Fruit fly (Drosophila melanogaster) whole organism, prepupa: ENCODE results near the gene Mgat4a.

ENCODE experiments used
- CG10631 ChIP-seq: fragments of 200-800 bp; sonication (Bioruptor generic); optimal IDR thresholded peaks from 2 replicates; lab custom pipeline; 2016; ENCODE audit warnings: missing biosample characterization, missing genetic modification characterization
- CG11294 ChIP-seq: fragments of 200-800 bp; sonication (Bioruptor generic); IDR thresholded peaks from 2 replicates; pipeline ENCODE4 v1.3.6; 2022; ENCODE audit warnings: missing biosample characterization, missing genetic modification characterization
- CG11762 ChIP-seq: fragments of 200-800 bp; sonication (Bioruptor generic); optimal IDR thresholded peaks from 3 replicates; lab custom pipeline; 2016; ENCODE audit warnings: missing biosample characterization, missing genetic modification characterization; ENCODE audit not compliant: insufficient read depth
- CG15336 ChIP-seq: fragments of 200-800 bp; sonication (Bioruptor generic); IDR thresholded peaks from 2 replicates; pipeline ENCODE4 v1.3.6; 2022; ENCODE audit warnings: missing biosample characterization, missing genetic modification characterization
- CG1621 ChIP-seq: fragments of 200-800 bp; sonication (Bioruptor generic); optimal IDR thresholded peaks from 3 replicates; lab custom pipeline; 2018; ENCODE audit warnings: missing biosample characterization, mild to moderate bottlenecking, missing genetic modification characterization
- CG16779 ChIP-seq: fragments of 200-800 bp; sonication (Bioruptor generic); optimal IDR thresholded peaks from 3 replicates; lab custom pipeline; 2017; ENCODE audit warnings: missing biosample characterization, mild to moderate bottlenecking, missing genetic modification characterization
- CG3032 ChIP-seq: fragments of 200-800 bp; optimal IDR thresholded peaks from 2 replicates; lab custom pipeline; 2019; ENCODE audit warnings: missing biosample characterization, mild to moderate bottlenecking, missing genetic modification characterization, moderate library complexity
- CG31627 ChIP-seq: fragments of 200-800 bp; sonication (Bioruptor generic); optimal IDR thresholded peaks from 3 replicates; lab custom pipeline; 2016; ENCODE audit warnings: missing biosample characterization, missing genetic modification characterization
- CG34406 ChIP-seq: fragments of 200-800 bp; sonication (Bioruptor generic); optimal IDR thresholded peaks from 3 replicates; lab custom pipeline; 2016; ENCODE audit warnings: missing biosample characterization, missing genetic modification characterization
- CG3919 ChIP-seq: fragments of 200-800 bp; sonication (Bioruptor generic); optimal IDR thresholded peaks from 3 replicates; lab custom pipeline; 2016; ENCODE audit warnings: missing biosample characterization, missing genetic modification characterization
- CG6163 ChIP-seq: fragments of 200-800 bp; sonication (Bioruptor generic); IDR thresholded peaks from 3 replicates; pipeline ENCODE4 v1.3.6; 2022; ENCODE audit warnings: missing biosample characterization, missing genetic modification characterization
- CG6276 ChIP-seq: fragments of 200-800 bp; sonication (Bioruptor generic); optimal IDR thresholded peaks from 2 replicates; lab custom pipeline; 2017; ENCODE audit warnings: missing biosample characterization, mild to moderate bottlenecking, missing genetic modification characterization
- CG6792 ChIP-seq: fragments of 200-800 bp; sonication (Bioruptor generic); optimal IDR thresholded peaks from 3 replicates; lab custom pipeline; 2016; ENCODE audit warnings: missing biosample characterization, missing genetic modification characterization
- CG6808 ChIP-seq: fragments of 200-800 bp; sonication (Bioruptor generic); optimal IDR thresholded peaks from 3 replicates; lab custom pipeline; 2017; ENCODE audit warnings: missing biosample characterization, missing genetic modification characterization, mild to moderate bottlenecking, moderate library complexity, missing genetic modification reagents
- CG6854 ChIP-seq: fragments of 200-800 bp; sonication (Bioruptor generic); optimal IDR thresholded peaks from 2 replicates; lab custom pipeline; 2017; ENCODE audit warnings: missing biosample characterization, mild to moderate bottlenecking, missing genetic modification characterization
- CG8119 ChIP-seq: fragments of 200-800 bp; sonication (Bioruptor generic); IDR thresholded peaks from 3 replicates; pipeline ENCODE4 v1.3.6; 2022; ENCODE audit warnings: missing biosample characterization, missing genetic modification characterization
- CG8632 ChIP-seq: fragments of 200-800 bp; sonication (Bioruptor generic); optimal IDR thresholded peaks from 3 replicates; lab custom pipeline; 2016; ENCODE audit warnings: missing biosample characterization, missing genetic modification characterization
- CG9139 ChIP-seq: fragments of 200-800 bp; sonication (Bioruptor generic); optimal IDR thresholded peaks from 3 replicates; lab custom pipeline; 2017; ENCODE audit warnings: missing biosample characterization, mild to moderate bottlenecking, missing genetic modification characterization
- Eip75B ChIP-seq: fragments of 200-800 bp; sonication (Bioruptor generic); optimal IDR thresholded peaks from 3 replicates; lab custom pipeline; 2016; ENCODE audit warnings: missing biosample characterization, missing genetic modification characterization
- Eip78C ChIP-seq: fragments of 200-800 bp; sonication (Bioruptor generic); peaks from one replicate; lab custom pipeline; 2016; ENCODE audit warnings: missing biosample characterization, missing genetic modification characterization
- Eip93F ChIP-seq: fragments of 200-800 bp; sonication (Bioruptor generic); optimal IDR thresholded peaks from 2 replicates; lab custom pipeline; 2016; ENCODE audit warnings: missing biosample characterization, mild to moderate bottlenecking, missing genetic modification characterization
- Hr38 ChIP-seq: sonication (Bioruptor generic); optimal IDR thresholded peaks from 2 replicates; lab custom pipeline; 2016; ENCODE audit warnings: missing biosample characterization, missing genetic modification characterization
- Hr39 ChIP-seq: fragments of 200-800 bp; sonication (Bioruptor generic); optimal IDR thresholded peaks from 2 replicates; lab custom pipeline; 2016; ENCODE audit warnings: missing biosample characterization, missing genetic modification characterization
- Lpt ChIP-seq: fragments of 200-800 bp; sonication (Bioruptor generic); optimal IDR thresholded peaks from 3 replicates; lab custom pipeline; 2016; ENCODE audit warnings: missing biosample characterization, missing genetic modification characterization
- Met ChIP-seq: fragments of 200-800 bp; sonication (Bioruptor generic); optimal IDR thresholded peaks from 3 replicates; lab custom pipeline; 2016; ENCODE audit warnings: missing biosample characterization, missing genetic modification characterization
- Smox ChIP-seq: fragments of 200-800 bp; sonication (Bioruptor generic); optimal IDR thresholded peaks from 3 replicates; lab custom pipeline; 2016; ENCODE audit warnings: missing biosample characterization, missing genetic modification characterization
- Sox102F ChIP-seq: fragments of 200-800 bp; sonication (Bioruptor generic); optimal IDR thresholded peaks from 2 replicates; lab custom pipeline; 2016; ENCODE audit warnings: missing biosample characterization, mild to moderate bottlenecking, missing genetic modification characterization
- Sox14 ChIP-seq: fragments of 200-800 bp; sonication (Bioruptor generic); optimal IDR thresholded peaks from 3 replicates; lab custom pipeline; 2016; ENCODE audit warnings: missing biosample characterization, missing genetic modification characterization
- Sox15 ChIP-seq: fragments of 200-800 bp; sonication (Bioruptor generic); optimal IDR thresholded peaks from 3 replicates; lab custom pipeline; 2016; ENCODE audit warnings: missing biosample characterization, missing genetic modification characterization
- achi ChIP-seq: fragments of 200-800 bp; sonication (Bioruptor generic); optimal IDR thresholded peaks from 3 replicates; lab custom pipeline; 2016; ENCODE audit warnings: missing biosample characterization, missing genetic modification characterization
- dac ChIP-seq: fragments of 200-800 bp; sonication (Bioruptor generic); optimal IDR thresholded peaks from 2 replicates; lab custom pipeline; 2017; ENCODE audit warnings: missing biosample characterization, mild to moderate bottlenecking, missing genetic modification characterization
- dsx ChIP-seq: fragments of 200-800 bp; optimal IDR thresholded peaks from 3 replicates; lab custom pipeline; 2019; ENCODE audit warnings: missing biosample characterization, mild to moderate bottlenecking, missing genetic modification characterization, moderate library complexity; ENCODE audit not compliant: poor library complexity, severe bottlenecking
- eg ChIP-seq: fragments of 200-800 bp; sonication (Bioruptor generic); IDR thresholded peaks from 3 replicates; pipeline ENCODE4 v1.3.6; 2022; ENCODE audit warnings: missing biosample characterization, missing genetic modification characterization
- esn ChIP-seq: fragments of 200-800 bp; sonication (Bioruptor generic); optimal IDR thresholded peaks from 2 replicates; lab custom pipeline; 2016; ENCODE audit warnings: missing biosample characterization, mild to moderate bottlenecking, missing genetic modification characterization, moderate library complexity
- fd85E ChIP-seq: fragments of 200-800 bp; sonication (Bioruptor generic); optimal IDR thresholded peaks from 3 replicates; lab custom pipeline; 2016; ENCODE audit warnings: missing biosample characterization, missing genetic modification characterization
- fkh ChIP-seq: fragments of 200-800 bp; sonication (Bioruptor generic); optimal IDR thresholded peaks from 3 replicates; lab custom pipeline; 2017; ENCODE audit warnings: missing biosample characterization, mild to moderate bottlenecking, missing genetic modification characterization, moderate library complexity
- lz ChIP-seq: fragments of 200-800 bp; sonication (Bioruptor generic); optimal IDR thresholded peaks from 3 replicates; lab custom pipeline; 2016; ENCODE audit warnings: missing biosample characterization, missing genetic modification characterization
- net ChIP-seq: fragments of 200-800 bp; sonication (Bioruptor generic); optimal IDR thresholded peaks from 3 replicates; lab custom pipeline; 2016; ENCODE audit warnings: missing biosample characterization, missing genetic modification characterization
- pdm3 ChIP-seq: fragments of 200-800 bp; sonication (Bioruptor generic); optimal IDR thresholded peaks from 3 replicates; lab custom pipeline; 2016; ENCODE audit warnings: missing biosample characterization, missing genetic modification characterization
- salr ChIP-seq, 2 experiments: fragments of 200-800 bp; sonication (Bioruptor generic); optimal IDR thresholded peaks; 3 replicates each; lab custom pipeline; 2016 to 2018; ENCODE audit warnings: missing biosample characterization in 2 of 2, missing genetic modification characterization in 2 of 2, mild to moderate bottlenecking in 1 of 2
- ss ChIP-seq, 2 experiments: fragments of 200-800 bp; sonication (Bioruptor generic); optimal IDR thresholded peaks; 2 replicates in 1 of 2; 3 replicates in 1 of 2; lab custom pipeline; 2017 to 2018; ENCODE audit warnings: mild to moderate bottlenecking in 2 of 2, missing biosample characterization in 2 of 2, missing genetic modification characterization in 2 of 2, moderate library complexity in 1 of 2
- svp ChIP-seq: fragments of 200-800 bp; sonication (Bioruptor generic); peaks from one replicate; lab custom pipeline; 2016; ENCODE audit warnings: missing biosample characterization, missing genetic modification characterization
- vri ChIP-seq: fragments of 200-800 bp; sonication (Bioruptor generic); optimal IDR thresholded peaks from 3 replicates; lab custom pipeline; 2016; ENCODE audit warnings: missing biosample characterization, mild to moderate bottlenecking, missing genetic modification characterization

Mgat4a gene

DNA sequence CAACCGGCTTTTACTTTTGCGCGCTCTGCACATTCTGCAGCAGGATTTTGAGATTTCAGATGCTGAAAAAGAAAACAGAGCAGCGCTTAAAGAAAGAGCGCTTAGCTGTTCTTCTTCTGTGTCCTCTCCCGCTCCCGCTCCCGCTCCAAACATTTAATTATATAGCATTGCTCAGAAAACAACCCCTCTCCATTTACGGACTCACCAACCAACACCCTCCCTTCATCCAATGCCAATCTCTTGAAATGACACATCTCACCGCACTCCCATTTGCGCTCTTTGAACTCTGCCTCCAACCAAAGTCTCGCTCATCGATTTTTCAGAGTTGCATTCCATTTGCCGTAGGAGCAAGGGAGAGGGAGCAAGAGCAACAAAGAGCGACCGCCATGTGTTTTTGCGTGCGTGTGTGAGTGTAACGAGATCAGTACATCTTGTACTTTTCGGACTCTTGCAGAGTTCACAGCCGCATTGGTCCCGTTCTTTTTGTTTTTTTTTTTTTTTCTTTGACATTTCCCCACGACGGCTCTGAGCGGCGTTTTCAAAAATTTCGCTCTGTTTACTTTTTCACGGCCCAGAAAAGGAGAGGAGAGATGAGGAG is 6.7 kb upstream of the Mgat4a start:
- peak; percentile 69 for TF ChIP-seq CG9139 (GFP tag; lab: Kevin White, UChicago)
- TF ChIP-seq CG6808 (GFP tag; lab: Kevin White, UChicago) = peak; percentile 63
- TF ChIP-seq CG3919 (GFP tag; lab: Kevin White, UChicago) = peak; percentile 23
- no peak for TF ChIP-seq lz
- no peak for TF ChIP-seq dac
- no peak for TF ChIP-seq CG11294 (GFP tag; lab: Robert Waterston, UW)
- TF ChIP-seq Eip78C (GFP tag; lab: Kevin White, UChicago) = peak; percentile 80
- peak; percentile 59 for TF ChIP-seq vri
- TF ChIP-seq fd85E (GFP tag; lab: Kevin White, UChicago) = peak; percentile 74
- peak; percentile 54 for TF ChIP-seq dsx (GFP tag; lab: Kevin White, UChicago)
- TF ChIP-seq pdm3 (GFP tag; lab: Kevin White, UChicago) = no peak
- TF ChIP-seq CG10631 (GFP tag; lab: Kevin White, UChicago) = no peak
- TF ChIP-seq esn (GFP tag; lab: Kevin White, UChicago) = peak; percentile 21
- peak; percentile 5 for TF ChIP-seq CG6792 (GFP tag; lab: Kevin White, UChicago)
- no peak for TF ChIP-seq salr (GFP tag; optimal IDR thresholded peaks at IDR 0.05; lab: Kevin White, UChicago)
- no peak for TF ChIP-seq Hr39 (GFP tag; lab: Kevin White, UChicago)
- no peak for TF ChIP-seq CG16779
- peak; percentile 38 for TF ChIP-seq Lpt (GFP tag; lab: Kevin White, UChicago)
- TF ChIP-seq Smox (GFP tag; lab: Kevin White, UChicago) = no peak
- no peak for TF ChIP-seq CG1621 (tag; lab: Kevin White, UChicago)
- TF ChIP-seq CG15336 (GFP tag; lab: Robert Waterston, UW) = 0 out of 2 replicates have a peak, but pooled peaks have one; percentile 32
- no peak for TF ChIP-seq CG3032 (tag; lab: Kevin White, UChicago)
- no peak for TF ChIP-seq CG34406 (GFP tag; lab: Kevin White, UChicago)
- peak; percentile 44 for TF ChIP-seq CG6276 (GFP tag; lab: Kevin White, UChicago)
- peak; percentile 8 for TF ChIP-seq CG6854
- TF ChIP-seq ss (GFP tag; optimal IDR thresholded peaks at IDR 0.05; lab: Kevin White, UChicago) = peak; percentile 74 to 80
- peak; percentile 99 for TF ChIP-seq svp (GFP tag; lab: Kevin White, UChicago)
- TF ChIP-seq CG8632 (GFP tag; lab: Kevin White, UChicago) = peak; percentile 4
- peak; percentile 42 for TF ChIP-seq Eip75B (GFP tag; lab: Kevin White, UChicago)
- TF ChIP-seq CG6163 (GFP tag; lab: Robert Waterston, UW) = peak; percentile 71
- no peak for TF ChIP-seq Met (GFP tag; lab: Kevin White, UChicago)
- TF ChIP-seq Sox102F (GFP tag; lab: Kevin White, UChicago) = no peak
- no peak for TF ChIP-seq achi (GFP tag; lab: Kevin White, UChicago)
- TF ChIP-seq Sox14 (GFP tag; lab: Kevin White, UChicago) = peak; percentile 24
- peak; percentile 28 for TF ChIP-seq net (GFP tag; lab: Kevin White, UChicago)
- peak; percentile 29 for TF ChIP-seq fkh (GFP tag; lab: Kevin White, UChicago)
- TF ChIP-seq eg = peak; percentile 73; the same call in 2 of the 3 replicates
- peak; percentile 22; the same call in 1 of the 3 replicates for TF ChIP-seq CG8119 (GFP tag; lab: Robert Waterston, UW)
- TF ChIP-seq Hr38 (GFP tag; lab: Kevin White, UChicago) = no peak
- TF ChIP-seq Sox15 = no peak
- TF ChIP-seq CG31627 = no peak
- TF ChIP-seq CG11762 (GFP tag; lab: Kevin White, UChicago) = peak; percentile 5
- no peak for TF ChIP-seq Eip93F
